Fruit fly (Drosophila melanogaster): ENCODE results near the gene CG16762.

The CG16762 gene

DNA sequence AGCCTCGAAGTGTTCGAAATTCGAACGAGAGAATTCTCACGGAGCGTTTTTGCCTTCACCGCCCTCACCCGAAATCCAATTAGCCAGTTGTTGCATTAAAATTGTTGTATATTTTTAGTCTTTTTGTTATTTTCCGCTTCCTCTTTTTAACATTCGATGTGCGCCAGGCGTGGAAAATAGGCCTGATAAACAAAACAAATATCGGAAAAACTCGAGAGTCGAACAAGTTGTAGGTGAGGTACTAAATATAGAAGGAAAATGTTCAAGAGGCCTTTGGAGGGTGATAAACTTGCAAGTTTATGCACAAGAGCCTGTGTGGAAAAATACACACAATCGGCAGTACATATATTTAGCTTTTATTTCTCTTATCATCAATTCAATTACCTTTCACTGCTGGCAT is 16.7 kb downstream of the CG16762 start:
- TF ChIP-seq CTCF (optimal IDR thresholded peaks at IDR 0.05) (no peak), CG8478 (optimal IDR thresholded peaks at IDR 0.05) (no peak)

dm6 chr3L:2457557-2458240 is 17.7 kb downstream of the CG16762 start:
- TF ChIP-seq CG8478 (optimal IDR thresholded peaks at IDR 0.05) (no peak), CTCF (optimal IDR thresholded peaks at IDR 0.05) (no peak)

- TF ChIP-seq CTCF (optimal IDR thresholded peaks at IDR 0.05) = no peak
- no peak for TF ChIP-seq CG8478 (optimal IDR thresholded peaks at IDR 0.05)
These were observed 18.5 kb downstream of the CG16762 start for dm6 chr3L:2456868-2457267.

DNA sequence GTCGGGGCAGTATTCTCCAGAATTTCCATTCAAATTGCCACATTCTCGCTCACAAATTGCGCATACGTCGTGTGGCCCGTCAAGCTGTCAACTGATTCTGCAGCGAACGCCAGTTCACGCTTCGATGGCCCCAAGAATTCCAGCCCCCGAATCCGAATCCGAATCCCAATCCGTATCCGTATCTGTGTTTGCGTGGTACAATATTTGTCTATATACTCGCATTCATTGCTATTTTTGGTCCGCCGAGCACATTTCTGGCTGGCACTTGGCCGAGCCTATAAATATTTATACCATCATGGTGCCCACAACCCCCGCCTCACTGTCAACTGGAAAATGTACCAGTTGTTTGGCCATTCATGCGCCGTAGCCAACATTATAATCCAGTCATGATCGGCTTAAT is 29.2 kb downstream of the CG16762 start:
- no peak for TF ChIP-seq CG8478 (optimal IDR thresholded peaks at IDR 0.05)
- no peak for TF ChIP-seq CTCF (optimal IDR thresholded peaks at IDR 0.05)

DNA sequence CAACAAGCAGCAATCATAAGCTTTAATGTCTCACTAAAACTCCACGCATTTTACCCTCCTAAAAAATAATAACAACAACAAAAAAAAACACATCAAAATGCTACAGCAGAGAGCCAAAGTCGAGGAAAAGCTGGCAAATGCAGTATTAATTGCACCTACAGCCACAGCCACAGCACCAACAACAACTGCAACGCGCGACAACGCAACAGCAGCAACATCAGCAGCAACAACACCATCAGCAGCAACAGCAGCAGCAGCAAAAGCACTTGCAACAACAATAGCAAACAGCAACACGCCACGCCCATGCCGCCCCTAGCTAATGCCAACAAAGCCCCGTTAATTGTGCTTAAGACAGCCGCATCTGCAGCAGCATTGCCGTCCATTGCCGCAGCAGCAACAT is 33.1 kb downstream of the CG16762 start:
- TF ChIP-seq CTCF (optimal IDR thresholded peaks at IDR 0.05) (no peak), CG8478 (optimal IDR thresholded peaks at IDR 0.05) (no peak)

dm6 chr3L:2441831-2442230 is 33.6 kb downstream of the CG16762 start:
- no peak for TF ChIP-seq CG8478 (optimal IDR thresholded peaks at IDR 0.05)
- no peak for TF ChIP-seq CTCF (optimal IDR thresholded peaks at IDR 0.05)

dm6 chr3L:2438609-2439422 is 36.6 kb downstream of the CG16762 start:
- TF ChIP-seq CTCF (optimal IDR thresholded peaks at IDR 0.05) (peak in 1 of 2 experiments; percentile 7), CG8478 (optimal IDR thresholded peaks at IDR 0.05) (no peak)

DNA sequence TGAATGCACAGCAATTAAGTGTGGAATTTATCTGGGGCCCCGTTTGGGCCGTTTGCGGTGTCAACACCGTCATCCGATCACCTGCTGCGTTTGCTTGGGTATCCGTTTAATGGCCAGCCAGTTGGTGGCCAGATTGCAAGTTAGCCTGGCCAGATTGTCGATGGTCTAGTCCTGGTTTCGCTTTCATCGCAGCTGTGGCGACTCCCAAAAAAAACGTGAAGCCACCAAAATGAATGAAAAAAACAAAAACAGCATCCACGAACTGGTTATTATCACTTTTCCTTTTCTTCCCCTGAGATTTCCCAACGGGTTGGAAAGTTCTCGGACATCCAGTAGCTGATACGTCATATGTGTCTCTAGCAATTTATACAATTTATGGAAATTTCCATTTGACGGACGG is 37.8 kb downstream of the CG16762 start:
- TF ChIP-seq CG8478 (optimal IDR thresholded peaks at IDR 0.05) = no peak
- TF ChIP-seq CTCF (optimal IDR thresholded peaks at IDR 0.05) = no peak

DNA sequence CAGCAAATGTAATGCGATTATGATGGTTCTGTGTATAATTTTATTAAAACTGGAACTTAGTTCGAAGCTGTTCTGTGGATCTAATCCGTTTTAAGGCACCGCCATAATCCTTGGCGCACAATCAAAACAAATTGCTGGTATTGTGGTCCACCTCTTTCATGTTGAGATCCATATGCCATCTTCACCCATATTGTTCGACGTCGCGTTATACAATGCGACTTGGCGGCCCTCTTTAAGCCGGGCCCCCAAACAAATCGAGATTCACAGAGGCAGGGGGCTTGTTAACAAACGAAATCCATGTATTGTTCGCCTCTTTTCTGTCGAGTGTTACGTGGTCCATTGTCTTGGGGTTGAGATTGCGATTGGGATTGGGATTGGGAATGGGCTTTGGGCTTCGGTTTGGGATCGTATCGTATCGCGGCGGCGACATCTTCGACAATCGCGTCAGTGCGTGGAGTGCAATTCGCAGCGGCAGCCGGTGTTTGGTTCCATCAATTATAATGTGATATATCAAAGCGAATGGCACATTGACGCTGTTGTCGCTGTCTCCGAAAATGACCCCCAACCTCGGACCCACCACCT is 38.6 kb downstream of the CG16762 start:
- TF ChIP-seq CG8478 (optimal IDR thresholded peaks at IDR 0.05) (no peak), CTCF (optimal IDR thresholded peaks at IDR 0.05) (no peak)

DNA sequence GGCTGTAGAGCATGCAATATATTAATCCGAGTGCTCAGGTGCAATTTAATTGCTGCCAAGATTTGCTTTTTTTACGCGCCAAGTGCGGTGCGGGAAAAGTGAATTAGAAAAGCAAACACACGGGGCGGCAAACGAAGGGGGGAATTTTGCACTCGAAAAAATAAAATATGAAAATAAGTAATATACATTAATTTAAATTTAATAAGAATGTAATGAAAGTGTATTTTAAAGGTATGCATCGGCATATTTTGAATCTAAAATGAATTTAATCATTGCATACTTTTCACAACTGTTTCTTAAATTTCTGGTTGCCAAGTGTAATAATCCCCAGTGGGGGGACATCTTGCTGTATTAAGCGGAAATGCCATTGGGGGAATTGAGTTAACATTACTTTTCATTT is 41.2 kb downstream of the CG16762 start:
- no peak for TF ChIP-seq CTCF (optimal IDR thresholded peaks at IDR 0.05)
- no peak for TF ChIP-seq CG8478 (optimal IDR thresholded peaks at IDR 0.05)

DNA sequence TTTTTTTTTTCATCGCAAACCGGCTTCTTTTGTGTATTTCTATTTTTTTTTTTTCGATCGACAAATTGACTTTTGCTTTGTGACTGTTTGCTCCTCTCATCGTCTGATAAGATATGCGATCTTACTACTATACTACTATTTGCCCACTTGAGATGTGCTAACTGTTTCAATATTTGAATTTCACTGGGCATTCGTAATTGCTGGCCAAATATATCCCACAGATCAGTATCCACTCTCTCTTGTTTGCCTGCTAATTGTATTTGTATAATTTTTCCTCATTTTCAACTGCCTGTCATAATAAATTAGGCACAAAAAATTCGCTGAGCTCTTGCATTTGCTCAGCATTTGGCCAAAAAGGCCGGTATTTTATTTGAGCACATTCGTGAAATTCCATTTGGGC is 42.1 kb downstream of the CG16762 start:
- no peak for TF ChIP-seq CTCF (optimal IDR thresholded peaks at IDR 0.05)
- TF ChIP-seq CG8478 (optimal IDR thresholded peaks at IDR 0.05) = no peak

DNA sequence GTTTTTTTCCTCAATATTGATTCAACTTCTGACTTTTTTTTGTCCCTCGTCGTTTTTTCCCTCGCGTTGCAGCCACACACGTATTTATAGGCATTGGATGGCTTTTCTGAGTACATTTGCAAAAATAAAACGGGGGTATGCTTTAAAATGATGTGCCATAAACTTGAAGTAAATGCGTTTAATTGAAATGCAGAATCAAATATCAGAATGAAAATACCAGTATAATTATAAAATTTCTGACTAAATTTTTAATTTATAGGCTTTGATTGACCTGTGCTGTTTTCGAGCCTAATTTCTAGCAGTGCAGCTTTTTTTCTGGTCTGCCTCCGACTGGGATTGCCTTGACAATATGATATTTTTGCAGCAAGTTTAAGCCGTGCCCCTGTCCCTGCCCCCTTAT is 44.1 kb downstream of the CG16762 start:
- no peak for TF ChIP-seq CG8478 (optimal IDR thresholded peaks at IDR 0.05)
- TF ChIP-seq CTCF (optimal IDR thresholded peaks at IDR 0.05) = no peak

DNA sequence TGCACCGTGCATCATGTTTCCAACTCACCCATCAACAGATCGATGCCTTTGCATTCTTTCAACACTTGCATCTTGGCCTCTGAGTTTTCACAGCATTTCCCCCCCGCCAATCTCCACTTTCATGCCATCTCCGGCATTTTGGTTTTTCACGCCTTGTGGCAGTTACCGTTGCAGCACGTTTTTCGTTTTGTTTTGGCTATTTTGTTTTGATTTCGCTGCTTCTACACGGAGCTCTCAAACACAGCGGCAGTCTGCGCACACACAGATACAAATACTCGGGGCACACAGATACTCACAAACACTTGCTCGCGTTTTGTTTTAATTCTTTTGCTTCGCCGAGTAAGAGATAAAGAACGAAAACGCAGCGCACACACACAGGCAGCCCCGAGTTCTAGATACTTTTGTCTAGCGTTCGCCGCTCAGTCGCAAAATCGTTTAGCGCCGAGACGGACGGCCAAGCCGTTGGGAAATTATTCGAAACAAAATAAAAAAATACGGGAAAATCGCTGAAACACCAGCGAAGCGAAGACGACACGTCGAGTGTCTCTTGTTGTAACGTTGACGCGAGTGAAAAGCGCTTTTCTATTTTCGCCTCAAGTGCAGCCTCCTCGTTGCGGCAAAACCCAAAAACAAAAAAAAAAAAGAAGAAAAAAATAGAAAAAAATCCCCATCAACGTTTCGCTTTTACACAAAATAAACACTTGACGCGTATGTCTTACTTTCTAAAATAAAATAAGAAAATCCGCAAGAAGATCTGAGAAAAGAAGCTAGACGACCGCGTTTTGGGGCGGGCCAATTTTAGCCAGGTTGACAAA is 46.7 kb downstream of the CG16762 start:
- TF ChIP-seq CTCF (optimal IDR thresholded peaks at IDR 0.05) = no peak
- no peak for TF ChIP-seq CG8478 (optimal IDR thresholded peaks at IDR 0.05)

DNA sequence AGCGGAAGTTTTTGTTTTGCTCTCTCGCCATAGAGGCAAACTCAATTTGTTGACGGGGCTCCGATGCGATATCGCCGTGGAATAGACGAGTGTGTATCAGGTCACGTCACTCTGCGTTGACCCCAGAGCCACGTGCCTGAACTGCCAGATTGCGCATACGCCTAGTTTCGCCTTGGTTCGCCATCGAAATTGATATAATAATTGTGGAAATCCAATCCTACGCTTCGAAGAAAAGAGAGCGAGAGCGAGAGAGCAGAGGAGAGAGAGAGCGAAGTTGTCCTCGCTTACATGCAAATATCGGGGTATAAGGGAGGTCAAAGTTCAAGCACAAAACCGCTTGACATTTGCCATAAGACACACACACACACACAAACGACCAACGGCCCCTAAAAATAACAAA is 48.3 kb downstream of the CG16762 start:
- TF ChIP-seq CTCF (optimal IDR thresholded peaks at IDR 0.05) (no peak), CG8478 (optimal IDR thresholded peaks at IDR 0.05) (no peak)

DNA sequence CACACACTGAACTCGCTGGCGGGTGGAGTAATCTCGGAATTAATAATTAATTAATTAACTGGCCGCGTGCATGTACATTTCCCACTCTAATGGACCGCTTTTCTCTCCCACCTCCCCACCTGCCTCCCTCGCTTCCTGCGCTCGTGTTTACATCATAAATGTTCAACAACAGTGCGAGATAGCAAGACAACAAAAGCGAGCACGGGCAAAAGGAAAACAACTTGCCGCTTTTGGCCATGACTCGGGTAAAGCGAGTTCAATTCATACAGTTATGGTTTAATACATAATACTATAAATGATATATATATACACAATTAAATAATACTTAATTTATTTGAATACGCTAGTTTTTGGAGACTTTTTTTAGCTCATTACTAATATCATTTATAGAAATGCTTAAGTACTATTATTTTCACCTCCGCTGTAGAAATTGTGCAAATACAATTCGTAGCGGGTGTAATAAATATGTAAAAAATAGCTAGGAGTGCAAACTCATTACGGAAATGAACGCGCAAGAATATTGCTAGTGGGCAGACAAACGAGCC is 48.9 kb downstream of the CG16762 start:
- TF ChIP-seq CTCF (optimal IDR thresholded peaks at IDR 0.05) (no peak), CG8478 (optimal IDR thresholded peaks at IDR 0.05) (no peak)
